Fruit fly (Drosophila melanogaster) whole organism, embryonic: Measurements from ENCODE around the gene mus201.

Experiments used
- Awh ChIP-seq: fragments of 200-800 bp; sonication (Bioruptor generic); IDR thresholded peaks from 2 replicates; pipeline ENCODE4, ENCODE4 v1.3.6; 2022; ENCODE audit warnings: missing biosample characterization, missing genetic modification characterization
- BEAF-32 ChIP-seq: fragments of 200-800 bp; sonication (Bioruptor generic); optimal IDR thresholded peaks from 3 replicates; lab custom pipeline; 2017; ENCODE audit warnings: missing biosample characterization, missing genetic modification characterization, mild to moderate bottlenecking, moderate library complexity, missing genetic modification reagents
- Bgb ChIP-seq: fragments of 200-800 bp; sonication (Bioruptor generic); IDR thresholded peaks from 2 replicates; pipeline ENCODE4 v1.3.6; 2022; ENCODE audit warnings: missing biosample characterization, missing genetic modification characterization; ENCODE audit not compliant: partially characterized antibody
- CG10147 ChIP-seq: fragments of 200-800 bp; sonication (Bioruptor generic); optimal IDR thresholded peaks from 2 replicates; lab custom pipeline; 2019; ENCODE audit warnings: missing biosample characterization, mild to moderate bottlenecking, missing genetic modification characterization, moderate library complexity
- CG11456 ChIP-seq: fragments of 200-800 bp; sonication (Bioruptor generic); IDR thresholded peaks from 3 replicates; pipeline ENCODE4 v1.3.6; 2022; ENCODE audit warnings: missing biosample characterization, missing genetic modification characterization
- CG12155 ChIP-seq: fragments of 200-800 bp; sonication (Bioruptor generic); optimal IDR thresholded peaks from 3 replicates; lab custom pipeline; 2016; ENCODE audit warnings: missing biosample characterization, missing genetic modification characterization
- CG12744 ChIP-seq: fragments of 200-800 bp; sonication (Bioruptor generic); optimal IDR thresholded peaks from 2 replicates; lab custom pipeline; 2016; ENCODE audit warnings: missing biosample characterization, missing genetic modification characterization
- CG12769 ChIP-seq: fragments of 200-800 bp; sonication (Bioruptor generic); optimal IDR thresholded peaks from 2 replicates; lab custom pipeline; 2019; ENCODE audit warnings: missing biosample characterization, mild to moderate bottlenecking, missing genetic modification characterization, moderate library complexity
- CG14050 ChIP-seq: fragments of 200-800 bp; sonication (Bioruptor generic); IDR thresholded peaks from 3 replicates; pipeline ENCODE4 v1.3.6; 2022; ENCODE audit warnings: missing biosample characterization, missing genetic modification characterization
- CG15073 ChIP-seq: fragments of 200-800 bp; sonication (Bioruptor generic); optimal IDR thresholded peaks from 2 replicates; lab custom pipeline; 2016; ENCODE audit warnings: missing biosample characterization, missing genetic modification characterization
- CG15696 ChIP-seq: fragments of 200-800 bp; sonication (Bioruptor generic); optimal IDR thresholded peaks from 2 replicates; lab custom pipeline; 2019; ENCODE audit warnings: missing biosample characterization, mild to moderate bottlenecking, missing genetic modification characterization, moderate library complexity
- CG17328 ChIP-seq: fragments of 200-800 bp; sonication (Bioruptor generic); IDR thresholded peaks from 2 replicates; pipeline ENCODE4 v1.3.6; 2022; ENCODE audit warnings: missing biosample characterization, missing genetic modification characterization
- CG17912 ChIP-seq: fragments of 200-800 bp; sonication (Bioruptor generic); optimal IDR thresholded peaks from 2 replicates; lab custom pipeline; 2018; ENCODE audit warnings: missing biosample characterization, mild to moderate bottlenecking, missing genetic modification characterization
- CG1832 ChIP-seq: fragments of 200-800 bp; sonication (Bioruptor generic); optimal IDR thresholded peaks from 2 replicates; lab custom pipeline; 2017; ENCODE audit warnings: missing biosample characterization, mild to moderate bottlenecking, missing genetic modification characterization, inconsistent platforms
- CG2889 ChIP-seq: fragments of 200-800 bp; sonication (Bioruptor generic); IDR thresholded peaks from 3 replicates; pipeline ENCODE4 v1.3.6; 2022; ENCODE audit warnings: missing biosample characterization, missing genetic modification characterization
- CG32532 ChIP-seq: fragments of 200-800 bp; sonication (Bioruptor generic); IDR thresholded peaks from 2 replicates; pipeline ENCODE4 v1.3.6; 2022; ENCODE audit warnings: missing biosample characterization, missing genetic modification characterization
- CG3281 ChIP-seq: fragments of 200-800 bp; sonication (Bioruptor generic); optimal IDR thresholded peaks from 3 replicates; lab custom pipeline; 2017; ENCODE audit warnings: missing biosample characterization, mild to moderate bottlenecking, missing genetic modification characterization
- CG4360 ChIP-seq: fragments of 200-800 bp; sonication (Bioruptor generic); IDR thresholded peaks from 2 replicates; pipeline ENCODE4 v1.3.6; 2022; ENCODE audit warnings: missing biosample characterization, missing genetic modification characterization
- CG7745 ChIP-seq: fragments of 200-800 bp; sonication (Bioruptor generic); optimal IDR thresholded peaks from 2 replicates; lab custom pipeline; 2018; ENCODE audit warnings: missing biosample characterization, mild to moderate bottlenecking, missing genetic modification characterization, moderate library complexity
- CrebB ChIP-seq: fragments of 200-800 bp; sonication (Bioruptor generic); optimal IDR thresholded peaks from 3 replicates; lab custom pipeline; 2018; ENCODE audit warnings: missing biosample characterization, mild to moderate bottlenecking, missing genetic modification characterization
- D ChIP-seq, 2 experiments: fragments of 200-800 bp in 1 of 2; fragments of >200 bp in 1 of 2; sonication (Bioruptor generic) in 1 of 2; optimal IDR thresholded peaks; 2 replicates in 1 of 2; 3 replicates in 1 of 2; lab custom pipeline; 2017; ENCODE audit warnings: mild to moderate bottlenecking in 1 of 2, missing biosample characterization in 1 of 2, missing genetic modification characterization in 1 of 2, missing genetic modification reagents in 1 of 2
- Dll ChIP-seq: fragments of 200-800 bp; sonication (Bioruptor generic); IDR thresholded peaks from 4 replicates; pipeline ENCODE4 v1.3.6; 2022; ENCODE audit warnings: missing biosample characterization, missing genetic modification characterization; ENCODE audit not compliant: partially characterized antibody
- Doc3 ChIP-seq: fragments of 200-800 bp; sonication (Bioruptor generic); IDR thresholded peaks from 3 replicates; pipeline ENCODE4 v1.3.6; 2022; ENCODE audit warnings: missing biosample characterization, missing genetic modification characterization; ENCODE audit not compliant: partially characterized antibody
- E2f2 ChIP-seq: fragments of 200-800 bp; sonication (Bioruptor generic); IDR thresholded peaks from 2 replicates; pipeline ENCODE4 v1.3.6; 2022; ENCODE audit warnings: missing biosample characterization, missing genetic modification characterization
- Fer3 ChIP-seq: fragments of 200-800 bp; sonication (Bioruptor generic); optimal IDR thresholded peaks from 2 replicates; lab custom pipeline; 2018; ENCODE audit warnings: missing biosample characterization, mild to moderate bottlenecking, missing genetic modification characterization, moderate library complexity
- GATAe ChIP-seq: fragments of 200-800 bp; sonication (Bioruptor generic); conservative IDR thresholded peaks from 2 replicates; pipeline ENCODE4 v1.3.6; 2022; ENCODE audit warnings: missing biosample characterization, missing genetic modification characterization
- Hand ChIP-seq: fragments of 200-800 bp; sonication (Bioruptor generic); optimal IDR thresholded peaks from 2 replicates; lab custom pipeline; 2017; ENCODE audit warnings: mild to moderate bottlenecking, missing biosample characterization, missing genetic modification reagents, missing genetic modification characterization
- Hr78 ChIP-seq, 2 experiments: fragments of 200-800 bp in 1 of 2; fragments of >200 bp in 1 of 2; sonication (Bioruptor generic) in 1 of 2; optimal IDR thresholded peaks; 2 replicates each; lab custom pipeline; 2017 to 2019; ENCODE audit warnings: missing biosample characterization in 2 of 2, missing genetic modification characterization in 2 of 2, mild to moderate bottlenecking in 1 of 2, moderate library complexity in 1 of 2
- Jarid2 ChIP-seq: fragments of 200-800 bp; sonication (Bioruptor generic); optimal IDR thresholded peaks from 3 replicates; lab custom pipeline; 2017; ENCODE audit warnings: mild to moderate bottlenecking, missing biosample characterization, missing genetic modification reagents, missing genetic modification characterization
- Med ChIP-seq: fragments of 200-800 bp; sonication (Bioruptor generic); peaks from one replicate; lab custom pipeline; 2016; ENCODE audit warnings: missing biosample characterization, missing genetic modification characterization, mild to moderate bottlenecking, inconsistent platforms, moderate library complexity
- Mrtf ChIP-seq: fragments of 200-800 bp; sonication (Bioruptor generic); IDR thresholded peaks from 3 replicates; pipeline ENCODE4 v1.3.6; 2022; ENCODE audit warnings: missing biosample characterization, missing genetic modification characterization
- Rfx ChIP-seq: fragments of 200-800 bp; sonication (Bioruptor generic); IDR thresholded peaks from 2 replicates; pipeline ENCODE4 v1.3.6; 2022; ENCODE audit warnings: missing biosample characterization, missing genetic modification characterization
- Trl ChIP-seq, 3 experiments: fragments of >200 bp in 2 of 3; fragments of 200-800 bp in 1 of 3; sonication (Bioruptor generic) in 1 of 3; optimal IDR thresholded peaks; 2 replicates in 1 of 3; 3 replicates in 2 of 3; lab custom pipeline; 2016 to 2017; ENCODE audit warnings: missing biosample characterization in 1 of 3, missing genetic modification characterization in 1 of 3
- ci ChIP-seq: fragments of 200-800 bp; sonication (Bioruptor generic); IDR thresholded peaks from 3 replicates; pipeline ENCODE4 v1.3.6; 2022; ENCODE audit warnings: missing biosample characterization, missing genetic modification characterization
- corto ChIP-seq: fragments of 200-800 bp; sonication (Bioruptor generic); optimal IDR thresholded peaks from 2 replicates; lab custom pipeline; 2016; ENCODE audit warnings: missing biosample characterization, mild to moderate bottlenecking, missing genetic modification characterization, moderate library complexity
- cwo ChIP-seq: fragments of 200-800 bp; sonication (Bioruptor generic); optimal IDR thresholded peaks from 3 replicates; lab custom pipeline; 2017; ENCODE audit warnings: missing biosample characterization, missing genetic modification characterization, mild to moderate bottlenecking, moderate library complexity, missing genetic modification reagents
- dpn ChIP-seq, 2 experiments: fragments of 200-800 bp; sonication (Bioruptor generic); optimal IDR thresholded peaks; 3 replicates each; lab custom pipeline; 2016; ENCODE audit warnings: missing biosample characterization in 2 of 2, missing genetic modification characterization in 2 of 2
- pros ChIP-seq: fragments of 200-800 bp; sonication (Bioruptor generic); optimal IDR thresholded peaks from 3 replicates; lab custom pipeline; 2019; ENCODE audit warnings: missing biosample characterization, mild to moderate bottlenecking, missing genetic modification characterization, moderate library complexity
- sens ChIP-seq: fragments of 200-800 bp; sonication (Bioruptor generic); peaks from one replicate; lab custom pipeline; 2016; ENCODE audit warnings: missing biosample characterization, missing genetic modification characterization
- slp2 ChIP-seq: fragments of 200-800 bp; sonication (Bioruptor generic); optimal IDR thresholded peaks from 2 replicates; lab custom pipeline; 2016; ENCODE audit warnings: missing biosample characterization, missing genetic modification characterization
- sob ChIP-seq: fragments of 200-800 bp; sonication (Bioruptor generic); IDR thresholded peaks from 2 replicates; pipeline ENCODE4 v1.3.6; 2022; ENCODE audit warnings: missing biosample characterization, missing genetic modification characterization
- ssp ChIP-seq: fragments of 200-800 bp; sonication (Bioruptor generic); IDR thresholded peaks from 2 replicates; pipeline ENCODE4 v1.3.6; 2022; ENCODE audit warnings: missing biosample characterization, missing genetic modification characterization
- sug ChIP-seq: fragments of 200-800 bp; optimal IDR thresholded peaks from 2 replicates; lab custom pipeline; 2019; ENCODE audit warnings: missing biosample characterization, mild to moderate bottlenecking, missing genetic modification characterization, moderate library complexity
- tll ChIP-seq, 2 experiments: fragments of 200-800 bp in 1 of 2; fragments of >200 bp in 1 of 2; sonication (Bioruptor generic) in 1 of 2; optimal IDR thresholded peaks; 2 replicates each; lab custom pipeline; 2017 to 2019; ENCODE audit warnings: missing biosample characterization in 2 of 2, missing genetic modification characterization in 2 of 2, mild to moderate bottlenecking in 1 of 2, moderate library complexity in 1 of 2
- vvl ChIP-seq: fragments of 200-800 bp; sonication (Bioruptor generic); IDR thresholded peaks from 2 replicates; pipeline ENCODE4 v1.3.6; 2022; ENCODE audit warnings: missing biosample characterization, missing genetic modification characterization
- wek ChIP-seq: fragments of 200-800 bp; sonication (Bioruptor generic); optimal IDR thresholded peaks from 3 replicates; lab custom pipeline; 2018; ENCODE audit warnings: missing biosample characterization, mild to moderate bottlenecking, missing genetic modification characterization, moderate library complexity
- zen ChIP-seq: fragments of 200-800 bp; sonication (Bioruptor generic); optimal IDR thresholded peaks from 3 replicates; lab custom pipeline; 2018; ENCODE audit warnings: missing biosample characterization, mild to moderate bottlenecking, missing genetic modification characterization, moderate library complexity
- zen2 ChIP-seq: fragments of 200-800 bp; sonication (Bioruptor generic); IDR thresholded peaks from 3 replicates; pipeline ENCODE4 v1.3.6; 2022; ENCODE audit warnings: missing biosample characterization, missing genetic modification characterization; ENCODE audit not compliant: partially characterized antibody

mus201 gene

dm6 chr2L:8478379-8478778 lies 40.4 kb downstream of the mus201 start:
- TF ChIP-seq Awh (GFP tag; lab: Robert Waterston, UW) (peak; percentile 19; the same call in 1 of the 2 replicates), CG32532 (GFP tag; lab: Robert Waterston, UW) (peak; percentile 21; the same call in 1 of the 2 replicates), Doc3 (GFP tag; lab: Robert Waterston, UW) (no peak), slp2 (no peak), Fer3 (tag; lab: Kevin White, UChicago) (no peak), wek (no peak), CG7745 (peak; percentile 9), CG4360 (GFP tag; lab: Robert Waterston, UW) (0 out of 2 replicates have a peak, but pooled peaks have one; percentile 15), ci (GFP tag; lab: Robert Waterston, UW) (0 out of 3 replicates have a peak, but pooled peaks have one; percentile 35), sob (GFP tag; lab: Robert Waterston, UW) (no peak), cwo (peak; percentile 51), CG11456 (no peak), vvl (no peak), CG12155 (GFP tag; lab: Kevin White, UChicago) (peak; percentile 13), CG2889 (GFP tag; lab: Robert Waterston, UW) (no peak), CG17328 (GFP tag; lab: Robert Waterston, UW) (0 out of 2 replicates have a peak, but pooled peaks have one; percentile 12), CG14050 (no peak), CG10147 (no peak), corto (no peak), Jarid2 (GFP tag; lab: Kevin White, UChicago) (peak; percentile 55), CG15073 (GFP tag; lab: Kevin White, UChicago) (no peak), sug (tag; lab: Kevin White, UChicago) (no peak), dpn (GFP tag; optimal IDR thresholded peaks at IDR 0.05; lab: Kevin White, UChicago) (no peak), Mrtf (no peak), Rfx (GFP tag; lab: Robert Waterston, UW) (peak; percentile 27; the same call in 1 of the 2 replicates), CG12769 (tag; lab: Kevin White, UChicago) (peak; percentile 84), CG15696 (no peak), zen2 (GFP tag; lab: Robert Waterston, UW) (0 out of 3 replicates have a peak, but pooled peaks have one; percentile 40), Hr78 (GFP tag; optimal IDR thresholded peaks at IDR 0.05; lab: Kevin White, UChicago) (peak in 1 of 2 experiments; percentile 93), CG3281 (GFP tag; lab: Kevin White, UChicago) (no peak), CG12744 (GFP tag; lab: Kevin White, UChicago) (no peak), sens (GFP tag; lab: Kevin White, UChicago) (peak; percentile 9), Trl (optimal IDR thresholded peaks at IDR 0.05; lab: Kevin White, UChicago) (peak; percentile 43 to 69), Trl (GFP tag; optimal IDR thresholded peaks at IDR 0.05; lab: Kevin White, UChicago) (no peak), E2f2 (GFP tag; lab: Robert Waterston, UW) (peak; percentile 30; the same call in 1 of the 2 replicates), zen (tag; lab: Kevin White, UChicago) (peak; percentile 42), Bgb (peak; percentile 9; the same call in 1 of the 2 replicates), CrebB (tag; lab: Kevin White, UChicago) (no peak), Hand (GFP tag; lab: Kevin White, UChicago) (no peak), BEAF-32 (GFP tag; lab: Kevin White, UChicago) (peak; percentile 14), ssp (no peak), Dll (0 out of 4 replicates have a peak, but pooled peaks have one; percentile 28), D (optimal IDR thresholded peaks at IDR 0.05; lab: Kevin White, UChicago) (peak; percentile 15), D (GFP tag; optimal IDR thresholded peaks at IDR 0.05; lab: Kevin White, UChicago) (no peak), GATAe (no peak), tll (GFP tag; optimal IDR thresholded peaks at IDR 0.05; lab: Kevin White, UChicago) (peak in 1 of 2 experiments; percentile 32), CG17912 (no peak), CG1832 (peak; percentile 1), pros (GFP tag; lab: Kevin White, UChicago) (peak; percentile 71), Med (peak; percentile 44)
